Fruit fly (Drosophila melanogaster) whole organism, embryonic: ENCODE results near the gene Rh3.

Experiments used
- Atf3 ChIP-seq: fragments of 200-800 bp; sonication (Bioruptor generic); optimal IDR thresholded peaks from 3 replicates; lab custom pipeline; 2016; ENCODE audit warnings: missing biosample characterization, missing genetic modification characterization
- CG1233 ChIP-seq: fragments of 200-800 bp; sonication (Bioruptor generic); optimal IDR thresholded peaks from 4 replicates; lab custom pipeline; 2018; ENCODE audit warnings: missing biosample characterization, mild to moderate bottlenecking, missing genetic modification characterization
- CG13775 ChIP-seq: fragments of 200-800 bp; sonication (Bioruptor generic); optimal IDR thresholded peaks from 3 replicates; lab custom pipeline; 2017; ENCODE audit warnings: missing biosample characterization, mild to moderate bottlenecking, missing genetic modification characterization
- CG13894 ChIP-seq: fragments of 200-800 bp; sonication (Bioruptor generic); optimal IDR thresholded peaks from 3 replicates; lab custom pipeline; 2018; ENCODE audit warnings: missing biosample characterization, mild to moderate bottlenecking, missing genetic modification characterization, moderate library complexity
- CG15011 ChIP-seq: fragments of 200-800 bp; sonication (Bioruptor generic); optimal IDR thresholded peaks from 3 replicates; lab custom pipeline; 2018; ENCODE audit warnings: missing biosample characterization, mild to moderate bottlenecking, missing genetic modification characterization
- CG15514 ChIP-seq: fragments of 200-800 bp; sonication (Bioruptor generic); optimal IDR thresholded peaks from 3 replicates; lab custom pipeline; 2017; ENCODE audit warnings: missing biosample characterization, missing genetic modification characterization, mild to moderate bottlenecking, moderate library complexity, missing genetic modification reagents
- CG17802 ChIP-seq: fragments of 200-800 bp; sonication (Bioruptor generic); optimal IDR thresholded peaks from 2 replicates; lab custom pipeline; 2018; ENCODE audit warnings: missing biosample characterization, mild to moderate bottlenecking, missing genetic modification characterization, moderate library complexity
- CG30403 ChIP-seq: fragments of 200-800 bp; sonication (Bioruptor generic); optimal IDR thresholded peaks from 3 replicates; lab custom pipeline; 2016; ENCODE audit warnings: missing biosample characterization, missing genetic modification characterization
- CG34224 ChIP-seq: fragments of 200-800 bp; sonication (Bioruptor generic); IDR thresholded peaks from 3 replicates; pipeline ENCODE4 v1.3.6; 2022; ENCODE audit warnings: missing biosample characterization, missing genetic modification characterization; ENCODE audit not compliant: partially characterized antibody
- CG42726 ChIP-seq: fragments of 200-800 bp; sonication (Bioruptor generic); IDR thresholded peaks from 2 replicates; pipeline ENCODE4 v1.3.6; 2022; ENCODE audit warnings: missing biosample characterization, missing genetic modification characterization; ENCODE audit not compliant: partially characterized antibody
- CG4282 ChIP-seq: fragments of 200-800 bp; sonication (Bioruptor generic); optimal IDR thresholded peaks from 2 replicates; lab custom pipeline; 2016; ENCODE audit warnings: missing biosample characterization, missing genetic modification characterization
- CG6813 ChIP-seq: fragments of 200-800 bp; sonication (Bioruptor generic); optimal IDR thresholded peaks from 2 replicates; lab custom pipeline; 2017; ENCODE audit warnings: missing biosample characterization, missing genetic modification characterization, mild to moderate bottlenecking, moderate library complexity, missing genetic modification reagents
- CG7556 ChIP-seq: fragments of 200-800 bp; sonication (Bioruptor generic); optimal IDR thresholded peaks from 2 replicates; lab custom pipeline; 2017; ENCODE audit warnings: missing biosample characterization, mild to moderate bottlenecking, missing genetic modification characterization
- Deaf1 ChIP-seq: fragments of 200-800 bp; optimal IDR thresholded peaks from 3 replicates; lab custom pipeline; 2019; ENCODE audit warnings: missing biosample characterization, mild to moderate bottlenecking, missing genetic modification characterization, moderate library complexity
- Doc3 ChIP-seq: fragments of 200-800 bp; sonication (Bioruptor generic); IDR thresholded peaks from 3 replicates; pipeline ENCODE4 v1.3.6; 2022; ENCODE audit warnings: missing biosample characterization, missing genetic modification characterization; ENCODE audit not compliant: partially characterized antibody
- Dref ChIP-seq: fragments of 200-800 bp; sonication (Bioruptor generic); IDR thresholded peaks from 2 replicates; pipeline ENCODE4 v1.3.6; 2022; ENCODE audit warnings: missing biosample characterization, missing genetic modification characterization
- E2f2 ChIP-seq: fragments of 200-800 bp; sonication (Bioruptor generic); IDR thresholded peaks from 2 replicates; pipeline ENCODE4 v1.3.6; 2022; ENCODE audit warnings: missing biosample characterization, missing genetic modification characterization
- Ets65A ChIP-seq: fragments of 200-800 bp; sonication (Bioruptor generic); peaks from one replicate; lab custom pipeline; 2016; ENCODE audit warnings: missing biosample characterization, missing genetic modification characterization
- Ets97D ChIP-seq: fragments of 200-800 bp; sonication (Bioruptor generic); optimal IDR thresholded peaks from 3 replicates; lab custom pipeline; 2016; ENCODE audit warnings: missing biosample characterization, missing genetic modification characterization
- HLH54F ChIP-seq: fragments of 200-800 bp; sonication (Bioruptor generic); optimal IDR thresholded peaks from 3 replicates; lab custom pipeline; 2016; ENCODE audit warnings: missing biosample characterization, missing genetic modification characterization
- Hr51 ChIP-seq, 2 experiments: fragments of 200-800 bp; sonication (Bioruptor generic); optimal IDR thresholded peaks; 2 replicates in 1 of 2; 3 replicates in 1 of 2; lab custom pipeline; 2016 to 2018; ENCODE audit warnings: missing biosample characterization in 2 of 2, missing genetic modification characterization in 2 of 2, mild to moderate bottlenecking in 1 of 2, moderate library complexity in 1 of 2
- Med ChIP-seq: fragments of 200-800 bp; sonication (Bioruptor generic); peaks from one replicate; lab custom pipeline; 2016; ENCODE audit warnings: missing biosample characterization, missing genetic modification characterization, mild to moderate bottlenecking, inconsistent platforms, moderate library complexity
- Neu2 ChIP-seq: fragments of 200-800 bp; sonication (Bioruptor generic); optimal IDR thresholded peaks from 3 replicates; lab custom pipeline; 2016; ENCODE audit warnings: missing biosample characterization, missing genetic modification characterization, borderline replicate concordance
- Nf-YC ChIP-seq: fragments of 200-800 bp; optimal IDR thresholded peaks from 3 replicates; lab custom pipeline; 2019; ENCODE audit warnings: missing biosample characterization, mild to moderate bottlenecking, missing genetic modification characterization, moderate library complexity
- YL-1 ChIP-seq: fragments of 200-800 bp; sonication (Bioruptor generic); optimal IDR thresholded peaks from 3 replicates; lab custom pipeline; 2017; ENCODE audit warnings: missing biosample characterization, mild to moderate bottlenecking, missing genetic modification characterization
- abd-A ChIP-seq: fragments of 200-800 bp; sonication (Bioruptor generic); optimal IDR thresholded peaks from 3 replicates; lab custom pipeline; 2019; ENCODE audit warnings: missing biosample characterization, mild to moderate bottlenecking, missing genetic modification characterization, moderate library complexity
- aop ChIP-seq: fragments of 200-800 bp; sonication (Bioruptor generic); IDR thresholded peaks from 2 replicates; pipeline ENCODE4 v1.3.6; 2022; ENCODE audit warnings: missing biosample characterization, missing genetic modification characterization
- ems ChIP-seq: fragments of 200-800 bp; sonication (Bioruptor generic); optimal IDR thresholded peaks from 3 replicates; lab custom pipeline; 2016; ENCODE audit warnings: missing biosample characterization, missing genetic modification characterization
- gcm2 ChIP-seq: fragments of 200-800 bp; sonication (Bioruptor generic); optimal IDR thresholded peaks from 2 replicates; lab custom pipeline; 2016; ENCODE audit warnings: missing biosample characterization, missing genetic modification characterization
- lilli ChIP-seq: fragments of 200-800 bp; sonication (Bioruptor generic); optimal IDR thresholded peaks from 3 replicates; lab custom pipeline; 2016; ENCODE audit warnings: missing biosample characterization, missing genetic modification characterization
- lola ChIP-seq, 3 experiments: fragments of >200 bp in 2 of 3; fragments of 200-800 bp in 1 of 3; sonication (Bioruptor generic) in 1 of 3; optimal IDR thresholded peaks; 2 replicates each; lab custom pipeline; 2017 to 2019; ENCODE audit warnings: missing biosample characterization in 3 of 3, missing genetic modification characterization in 3 of 3, mild to moderate bottlenecking in 1 of 3, moderate library complexity in 1 of 3
- lov ChIP-seq, 2 experiments: fragments of 200-800 bp in 1 of 2; fragments of >200 bp in 1 of 2; sonication (Bioruptor generic) in 1 of 2; IDR thresholded peaks in 1 of 2; optimal IDR thresholded peaks in 1 of 2; 2 replicates in 1 of 2; 3 replicates in 1 of 2; pipeline versions ENCODE4 v1.3.6 to Lab custom; 2017 to 2022; ENCODE audit warnings: missing biosample characterization in 1 of 2, missing genetic modification characterization in 1 of 2
- peb ChIP-seq: fragments of 200-800 bp; sonication (Bioruptor generic); IDR thresholded peaks from 2 replicates; pipeline ENCODE4 v1.3.6; 2022; ENCODE audit warnings: missing biosample characterization, missing genetic modification characterization
- pita ChIP-seq: fragments of 200-800 bp; sonication (Bioruptor generic); optimal IDR thresholded peaks from 2 replicates; lab custom pipeline; 2017; ENCODE audit warnings: missing biosample characterization, mild to moderate bottlenecking, missing genetic modification characterization
- row ChIP-seq: fragments of 200-800 bp; sonication (Bioruptor generic); IDR thresholded peaks from 3 replicates; pipeline ENCODE4 v1.3.6; 2022; ENCODE audit warnings: missing biosample characterization, missing genetic modification characterization
- salm ChIP-seq: fragments of 200-800 bp; sonication (Bioruptor generic); optimal IDR thresholded peaks from 2 replicates; lab custom pipeline; 2018; ENCODE audit warnings: missing biosample characterization, mild to moderate bottlenecking, missing genetic modification characterization
- scrt ChIP-seq: fragments of 200-800 bp; sonication (Bioruptor generic); optimal IDR thresholded peaks from 2 replicates; lab custom pipeline; 2018; ENCODE audit warnings: missing biosample characterization, mild to moderate bottlenecking, missing genetic modification characterization, moderate library complexity
- slbo ChIP-seq: fragments of 200-800 bp; sonication (Bioruptor generic); IDR thresholded peaks from 2 replicates; pipeline ENCODE4 v1.3.6; 2022; ENCODE audit warnings: missing biosample characterization, missing genetic modification characterization
- slp2 ChIP-seq: fragments of 200-800 bp; sonication (Bioruptor generic); optimal IDR thresholded peaks from 2 replicates; lab custom pipeline; 2016; ENCODE audit warnings: missing biosample characterization, missing genetic modification characterization
- sug ChIP-seq: fragments of 200-800 bp; optimal IDR thresholded peaks from 2 replicates; lab custom pipeline; 2019; ENCODE audit warnings: missing biosample characterization, mild to moderate bottlenecking, missing genetic modification characterization, moderate library complexity
- trem ChIP-seq: fragments of 200-800 bp; optimal IDR thresholded peaks from 3 replicates; lab custom pipeline; 2019; ENCODE audit warnings: missing biosample characterization, mild to moderate bottlenecking, missing genetic modification characterization, moderate library complexity

The Rh3 gene

DNA sequence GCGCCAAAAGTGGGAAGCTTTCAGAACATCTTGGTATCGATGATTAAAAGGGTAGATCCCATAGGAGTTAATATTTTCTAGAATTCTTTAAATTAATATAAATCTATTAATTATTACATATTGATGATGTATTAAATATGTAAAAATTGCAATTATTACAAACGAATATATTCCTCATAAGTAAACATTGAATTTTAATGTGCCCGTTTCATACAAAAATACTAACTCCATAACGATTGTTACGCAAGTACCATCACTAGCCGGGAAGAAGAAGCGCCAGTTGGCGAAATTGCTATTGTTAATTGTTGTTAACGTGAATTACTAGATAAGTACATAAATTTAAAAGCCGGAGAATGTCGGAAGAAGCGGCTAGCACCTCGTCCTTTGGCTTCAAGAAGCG, 24.7 kb downstream of the Rh3 start, which contains the start of gene mdlc (continued):
- TF ChIP-seq trem (tag; lab: Kevin White, UChicago): peak; percentile 35
- peak; percentile 39 for TF ChIP-seq sug (tag; lab: Kevin White, UChicago)
- peak; percentile 22 for TF ChIP-seq CG30403 (GFP tag; lab: Kevin White, UChicago)
- TF ChIP-seq E2f2: peak; percentile 64
- TF ChIP-seq aop (GFP tag; lab: Robert Waterston, UW): no peak
- TF ChIP-seq peb (GFP tag; lab: Robert Waterston, UW): no peak
- TF ChIP-seq slbo (GFP tag; lab: Robert Waterston, UW): peak; percentile 54
- peak; percentile 55; the same call in 2 of the 3 replicates for TF ChIP-seq Doc3 (GFP tag; lab: Robert Waterston, UW)
- peak; percentile 42 for TF ChIP-seq Dref (GFP tag; lab: Robert Waterston, UW)
- TF ChIP-seq Hr51 (GFP tag; optimal IDR thresholded peaks at IDR 0.05; lab: Kevin White, UChicago): peak in 1 of 2 experiments; percentile 16
- peak; percentile 8 for TF ChIP-seq Ets97D (GFP tag; lab: Kevin White, UChicago)
- TF ChIP-seq CG34224 (GFP tag; lab: Robert Waterston, UW): peak; percentile 38; the same call in 1 of the 3 replicates
- TF ChIP-seq, all 482 proteins: peak for 74

DNA sequence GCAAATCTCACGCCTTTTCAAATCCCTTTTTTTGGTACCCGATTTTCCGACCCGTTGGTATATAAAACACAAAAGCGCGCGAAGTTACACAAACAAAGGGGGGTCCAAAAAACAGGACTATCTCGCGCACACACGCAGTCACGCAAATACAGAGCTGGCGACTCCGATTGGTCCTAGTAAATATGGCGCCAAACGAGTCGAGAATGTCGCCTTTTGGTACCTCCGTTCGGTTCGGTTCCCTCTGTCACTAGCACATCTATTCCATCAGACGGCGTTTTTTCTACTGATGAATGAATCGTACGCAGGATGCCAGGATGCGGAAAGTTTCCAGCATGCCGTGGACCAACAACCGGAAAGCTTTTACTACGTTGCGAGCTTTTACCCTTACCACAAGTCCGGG, 26.4 kb downstream of the Rh3 start, which contains the start of gene CG17193:
CG17193 (minus strand) TSS at position 289 of the 400 bp plus-strand sequence.
- no peak for TF ChIP-seq CG15011 (GFP tag; lab: Kevin White, UChicago)
- TF ChIP-seq CG13894 (tag; lab: Kevin White, UChicago): peak; percentile 75
- no peak for TF ChIP-seq CG13775 (GFP tag; lab: Kevin White, UChicago)
- no peak for TF ChIP-seq slp2 (GFP tag; lab: Kevin White, UChicago)
- no peak for TF ChIP-seq CG4282 (GFP tag; lab: Kevin White, UChicago)
- no peak for TF ChIP-seq salm (tag; lab: Kevin White, UChicago)
- TF ChIP-seq abd-A (tag; lab: Kevin White, UChicago): peak; percentile 55
- no peak for TF ChIP-seq lov (optimal IDR thresholded peaks at IDR 0.05; lab: Kevin White, UChicago)
- TF ChIP-seq lov (GFP tag; IDR thresholded peaks at IDR 0.05; lab: Robert Waterston, UW): no peak
- TF ChIP-seq lilli (GFP tag; lab: Kevin White, UChicago): no peak
- no peak for TF ChIP-seq gcm2 (GFP tag; lab: Kevin White, UChicago)
- peak; percentile 50 for TF ChIP-seq Deaf1 (tag; lab: Kevin White, UChicago)
- TF ChIP-seq CG17802 (tag; lab: Kevin White, UChicago): no peak
- TF ChIP-seq Med (GFP tag; lab: Kevin White, UChicago): peak; percentile 67
- TF ChIP-seq pita (GFP tag; lab: Kevin White, UChicago): no peak
- no peak for TF ChIP-seq CG42726 (GFP tag; lab: Robert Waterston, UW)
- TF ChIP-seq ems (GFP tag; lab: Kevin White, UChicago): no peak
- TF ChIP-seq CG6813 (GFP tag; lab: Kevin White, UChicago): no peak
- no peak for TF ChIP-seq YL-1 (GFP tag; lab: Kevin White, UChicago)
- TF ChIP-seq row: 0 out of 3 replicates have a peak, but pooled peaks have one; percentile 22
- TF ChIP-seq Ets65A (GFP tag; lab: Kevin White, UChicago): peak; percentile 7
- no peak for TF ChIP-seq HLH54F (GFP tag; lab: Kevin White, UChicago)
- peak; percentile 31 for TF ChIP-seq scrt
- TF ChIP-seq CG1233 (GFP tag; lab: Kevin White, UChicago): no peak
- no peak for TF ChIP-seq E2f2
- TF ChIP-seq Nf-YC: peak; percentile 80
- no peak for TF ChIP-seq CG15514
- no peak for TF ChIP-seq Dref (GFP tag; lab: Robert Waterston, UW)
- no peak for TF ChIP-seq Atf3 (GFP tag; lab: Kevin White, UChicago)
- no peak for TF ChIP-seq CG7556 (GFP tag; lab: Kevin White, UChicago)
- no peak for TF ChIP-seq lola (GFP tag; optimal IDR thresholded peaks at IDR 0.05; lab: Kevin White, UChicago)
- no peak for TF ChIP-seq Neu2 (GFP tag; lab: Kevin White, UChicago)
- TF ChIP-seq, all 482 proteins: peak for 8
